Worm (Caenorhabditis elegans) whole organism, young adult: ENCODE data around the gene fbxa-152.

Experiments used
- B0019.2 ChIP-seq: fragments of 200-800 bp; sonication (Bioruptor generic); conservative IDR thresholded peaks from 2 replicates; pipeline ENCODE4 v1.3.6; 2022; ENCODE audit warnings: missing genetic modification reagents, missing genetic modification characterization, missing compliant biosample characterization
- B0336.3 ChIP-seq: fragments of 200-800 bp; sonication (Bioruptor generic); IDR thresholded peaks from 2 replicates; pipeline ENCODE4 v1.3.6; 2022; ENCODE audit warnings: missing genetic modification characterization, missing compliant biosample characterization
- F39B2.1 ChIP-seq: fragments of 200-800 bp; sonication (Bioruptor generic); IDR thresholded peaks from 2 replicates; pipeline ENCODE4 v1.3.6; 2022; ENCODE audit warnings: missing genetic modification reagents, missing genetic modification characterization, missing compliant biosample characterization
- F49E8.2 ChIP-seq: sonication (generic microtip); optimal IDR thresholded peaks from 3 replicates; lab custom pipeline; 2017; ENCODE audit warnings: missing genetic modification characterization, mild to moderate bottlenecking, missing compliant biosample characterization, antibody characterized with exemption, moderate library complexity; ENCODE audit not compliant: insufficient read depth
- K11D2.4 ChIP-seq: fragments of 200-800 bp; sonication (Bioruptor generic); IDR thresholded peaks from 2 replicates; pipeline ENCODE4 v1.3.6; 2022; ENCODE audit warnings: missing genetic modification reagents, missing genetic modification characterization, missing compliant biosample characterization
- Y53F4B.3 ChIP-seq: fragments of 200-800 bp; sonication (Bioruptor generic); IDR thresholded peaks from 2 replicates; pipeline ENCODE4 v1.3.6; 2022; ENCODE audit warnings: missing genetic modification reagents, missing genetic modification characterization, missing compliant biosample characterization
- ZK185.1 ChIP-seq: sonication (generic microtip); optimal IDR thresholded peaks from 2 replicates; lab custom pipeline; 2016; ENCODE audit warnings: mild to moderate bottlenecking, missing genetic modification characterization, missing compliant biosample characterization; ENCODE audit not compliant: poor library complexity, severe bottlenecking
- akir-1 ChIP-seq: fragments of 200-800 bp; sonication (Bioruptor generic); optimal IDR thresholded peaks from 2 replicates; lab custom pipeline; 2018; ENCODE audit warnings: mild to moderate bottlenecking, missing genetic modification characterization, moderate library complexity, missing compliant biosample characterization
- ama-1 ChIP-seq, 3 experiments: fragments of 150-350 bp in 1 of 3; sonication (generic microtip) in 2 of 3; optimal IDR thresholded peaks; 2 replicates each; lab custom pipeline; 2014 to 2018; ENCODE audit warnings: missing biosample characterization in 2 of 3, missing genetic modification characterization in 2 of 3, missing genetic modification reagents in 2 of 3
- aptf-3 ChIP-seq: fragments of 200-800 bp; sonication (Bioruptor generic); IDR thresholded peaks from 2 replicates; pipeline ENCODE4 v1.3.6; 2022; ENCODE audit warnings: missing genetic modification characterization, missing compliant biosample characterization
- atf-7 ChIP-seq: sonication (generic microtip); optimal IDR thresholded peaks from 2 replicates; lab custom pipeline; 2017; ENCODE audit warnings: mild to moderate bottlenecking, missing genetic modification characterization, missing compliant biosample characterization
- attf-3 ChIP-seq: fragments of 200-800 bp; sonication (Bioruptor generic); conservative IDR thresholded peaks from 2 replicates; pipeline ENCODE4 v1.3.6; 2022; ENCODE audit warnings: missing genetic modification reagents, missing genetic modification characterization, missing compliant biosample characterization
- attf-5 ChIP-seq: fragments of 200-800 bp; sonication (Bioruptor generic); optimal IDR thresholded peaks from 2 replicates; lab custom pipeline; 2018; ENCODE audit warnings: mild to moderate bottlenecking, missing genetic modification characterization, missing compliant biosample characterization
- cebp-1 ChIP-seq, 2 experiments: fragments of 200-800 bp in 1 of 2; sonication (Bioruptor generic) in 1 of 2; sonication (generic microtip) in 1 of 2; IDR thresholded peaks in 1 of 2; optimal IDR thresholded peaks in 1 of 2; 2 replicates each; pipeline versions ENCODE4 v1.3.6 to Lab custom; 2017 to 2022; ENCODE audit warnings: missing compliant biosample characterization in 2 of 2, missing genetic modification characterization in 2 of 2, mild to moderate bottlenecking in 1 of 2, missing genetic modification reagents in 1 of 2, moderate library complexity in 1 of 2
- ceh-27 ChIP-seq: fragments of 200-800 bp; sonication (Bioruptor generic); optimal IDR thresholded peaks from 2 replicates; lab custom pipeline; 2018; ENCODE audit warnings: mild to moderate bottlenecking, missing genetic modification characterization, moderate library complexity, missing compliant biosample characterization
- ceh-40 ChIP-seq: fragments of 200-800 bp; sonication (Bioruptor generic); IDR thresholded peaks from 2 replicates; pipeline ENCODE4 v1.3.6; 2022; ENCODE audit warnings: missing genetic modification characterization, missing compliant biosample characterization
- chd-7 ChIP-seq: sonication (generic microtip); optimal IDR thresholded peaks from 2 replicates; lab custom pipeline; 2016; ENCODE audit warnings: mild to moderate bottlenecking, missing genetic modification characterization, moderate library complexity, missing compliant biosample characterization
- dpff-1 ChIP-seq: sonication (generic microtip); optimal IDR thresholded peaks from 2 replicates; lab custom pipeline; 2017; ENCODE audit warnings: mild to moderate bottlenecking, missing genetic modification characterization, missing compliant biosample characterization
- efl-1 ChIP-seq: fragments of 150-350 bp; optimal IDR thresholded peaks from 2 replicates; lab custom pipeline; 2014; ENCODE audit warnings: missing biosample characterization, missing genetic modification reagents, missing genetic modification characterization
- him-1 ChIP-seq: sonication (generic microtip); optimal IDR thresholded peaks from 2 replicates; lab custom pipeline; 2016; ENCODE audit warnings: missing genotype, missing genetic modification reagents, missing genetic modification characterization, missing compliant biosample characterization
- hsf-1 ChIP-seq: fragments of 200-800 bp; sonication (Bioruptor generic); IDR thresholded peaks from 2 replicates; pipeline ENCODE4 v1.3.6; 2022; ENCODE audit warnings: missing genetic modification reagents, missing genetic modification characterization, missing compliant biosample characterization
- let-526 ChIP-seq: fragments of 200-800 bp; sonication (Bioruptor generic); IDR thresholded peaks from 2 replicates; pipeline ENCODE4 v1.3.6; 2022; ENCODE audit warnings: missing genetic modification reagents, missing genetic modification characterization, missing compliant biosample characterization
- lin-26 ChIP-seq: fragments of 200-800 bp; sonication (Bioruptor generic); IDR thresholded peaks from 2 replicates; pipeline ENCODE4 v1.3.6; 2022; ENCODE audit warnings: missing genetic modification reagents, missing genetic modification characterization, missing compliant biosample characterization
- lin-40 ChIP-seq: sonication (generic microtip); optimal IDR thresholded peaks from 2 replicates; lab custom pipeline; 2016; ENCODE audit warnings: missing genetic modification characterization, mild to moderate bottlenecking, missing compliant biosample characterization, missing genotype, missing genetic modification reagents
- lir-1 ChIP-seq: fragments of 200-800 bp; sonication (Bioruptor generic); conservative IDR thresholded peaks from 2 replicates; pipeline ENCODE4 v1.3.6; 2022; ENCODE audit warnings: missing genetic modification reagents, missing genetic modification characterization, missing compliant biosample characterization
- mxl-1 ChIP-seq: sonication (generic microtip); optimal IDR thresholded peaks from 2 replicates; lab custom pipeline; 2016; ENCODE audit warnings: missing genetic modification characterization, missing compliant biosample characterization
- nfya-1 ChIP-seq: sonication (generic microtip); optimal IDR thresholded peaks from 2 replicates; lab custom pipeline; 2017; ENCODE audit warnings: antibody characterized with exemption, missing compliant biosample characterization, missing genetic modification characterization, borderline replicate concordance; ENCODE audit not compliant: insufficient read depth
- nfyb-1 ChIP-seq: fragments of 200-800 bp; sonication (Bioruptor generic); IDR thresholded peaks from 2 replicates; pipeline ENCODE4 v1.3.6; 2022; ENCODE audit warnings: missing genetic modification reagents, missing genetic modification characterization, missing compliant biosample characterization
- nhr-90 ChIP-seq: sonication (generic microtip); optimal IDR thresholded peaks from 2 replicates; lab custom pipeline; 2016; ENCODE audit warnings: missing genotype, mild to moderate bottlenecking, missing genetic modification characterization, missing compliant biosample characterization
- pha-4 ChIP-seq: fragments of 150-350 bp; sonication (generic microtip); optimal IDR thresholded peaks from 2 replicates; lab custom pipeline; 2014; ENCODE audit warnings: missing biosample characterization, missing genetic modification reagents, missing genetic modification characterization
- rpc-1 ChIP-seq, 2 experiments: fragments of 150-350 bp in 1 of 2; sonication (generic microtip) in 1 of 2; optimal IDR thresholded peaks; 2 replicates each; lab custom pipeline; 2014 to 2018; ENCODE audit warnings: missing biosample characterization in 1 of 2, missing genetic modification characterization in 1 of 2, missing genetic modification reagents in 1 of 2, missing genotype in 1 of 2
- sdz-38 ChIP-seq: sonication (generic microtip); optimal IDR thresholded peaks from 2 replicates; lab custom pipeline; 2016; ENCODE audit warnings: missing genotype, missing genetic modification characterization, missing compliant biosample characterization
- snpc-1.1 ChIP-seq: sonication (generic microtip); optimal IDR thresholded peaks from 2 replicates; lab custom pipeline; 2017; ENCODE audit warnings: missing genetic modification characterization, mild to moderate bottlenecking, missing compliant biosample characterization, antibody characterized with exemption, moderate library complexity, missing genotype, missing genetic modification reagents; ENCODE audit not compliant: insufficient read depth
- somi-1 ChIP-seq: fragments of 200-800 bp; sonication (Bioruptor generic); optimal IDR thresholded peaks from 2 replicates; lab custom pipeline; 2018; ENCODE audit warnings: mild to moderate bottlenecking, missing genetic modification characterization, missing compliant biosample characterization
- tbp1 ChIP-seq: fragments of 200-800 bp; sonication (Bioruptor generic); optimal IDR thresholded peaks from 2 replicates; lab custom pipeline; 2018; ENCODE audit warnings: mild to moderate bottlenecking, missing genetic modification characterization, missing compliant biosample characterization
- tbx-9 ChIP-seq: sonication (generic microtip); optimal IDR thresholded peaks from 2 replicates; lab custom pipeline; 2016; ENCODE audit warnings: borderline replicate concordance, missing genetic modification characterization, inconsistent platforms, missing compliant biosample characterization
- xnd-1 ChIP-seq: sonication (generic microtip); optimal IDR thresholded peaks from 2 replicates; lab custom pipeline; 2016; ENCODE audit warnings: missing genotype, missing genetic modification reagents, missing genetic modification characterization, missing compliant biosample characterization
- ztf-25 ChIP-seq: fragments of 200-800 bp; sonication (Bioruptor generic); IDR thresholded peaks from 2 replicates; pipeline ENCODE4 v1.3.6; 2022; ENCODE audit warnings: missing genetic modification reagents, missing genetic modification characterization, missing compliant biosample characterization

The fbxa-152 gene

DNA sequence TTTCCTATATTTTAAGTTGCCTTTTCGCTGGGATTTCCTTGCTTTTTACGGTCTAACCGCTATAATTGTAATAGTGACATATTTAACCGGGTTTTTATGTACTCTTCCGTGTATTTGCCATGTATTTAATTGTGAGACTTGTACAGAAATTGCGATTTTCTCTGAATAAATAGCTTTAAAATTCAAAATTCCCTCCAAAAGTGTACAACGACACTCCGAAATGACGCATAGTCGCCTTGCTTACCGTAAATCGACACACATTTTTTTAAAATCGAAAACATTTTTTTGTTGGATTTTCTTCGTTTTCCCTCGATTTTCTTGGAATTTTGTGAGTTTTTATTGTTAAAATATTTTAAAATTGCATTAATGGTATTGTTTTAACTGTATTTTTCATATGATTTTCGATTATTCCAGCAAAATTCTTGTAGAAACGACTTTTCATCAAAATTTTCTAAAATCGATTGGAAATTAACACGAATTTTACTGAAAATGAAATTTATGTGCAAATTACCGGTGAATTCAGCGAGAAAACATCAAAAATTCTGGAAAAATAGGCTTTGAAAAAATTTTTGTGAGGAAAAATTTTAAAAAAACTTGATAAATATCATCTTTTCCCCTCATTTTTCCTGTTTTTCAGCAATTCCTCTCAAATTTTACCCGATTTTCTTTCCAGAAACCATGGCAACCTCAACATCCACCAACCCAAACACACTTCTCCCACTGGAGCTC lies 32.3 kb downstream of the fbxa-152 start, which contains the start of gene lsm-5 (continued):
- TF ChIP-seq attf-3 (GFP tag; lab: Robert Waterston, UW) (peak; percentile 93), snpc-1.1 (no peak), cebp-1 (GFP tag; IDR thresholded peaks at IDR 0.05; lab: Robert Waterston, UW) (no peak), cebp-1 (tag; optimal IDR thresholded peaks at IDR 0.05; lab: Kevin White, UChicago) (peak; percentile 45), pha-4 (tag; lab: Kevin White, UChicago) (no peak)

DNA sequence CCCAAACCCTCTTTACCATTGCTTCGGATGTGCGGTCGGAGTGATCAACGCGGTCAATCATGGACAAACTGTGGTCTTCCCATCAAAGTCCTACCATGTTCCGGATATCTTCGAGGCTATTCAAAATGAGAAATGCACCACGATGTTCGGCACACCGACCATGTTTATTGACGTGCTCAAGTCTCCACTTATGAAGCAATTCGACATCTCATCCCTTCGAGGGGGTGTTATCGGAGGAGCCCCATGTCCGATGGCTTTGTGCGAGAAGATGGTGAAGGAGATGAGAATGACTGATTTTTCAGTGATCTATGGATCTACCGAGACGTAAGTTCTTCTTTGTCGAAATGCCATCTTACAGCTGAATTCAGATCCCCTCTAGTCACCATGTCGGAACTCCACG lies 33.8 kb downstream of the fbxa-152 start:
- TF ChIP-seq ceh-40 (GFP tag; lab: Robert Waterston, UW) (no peak), nhr-90 (tag; lab: Kevin White, UChicago) (no peak), aptf-3 (no peak), Y53F4B.3 (GFP tag; lab: Robert Waterston, UW) (no peak), atf-7 (no peak), nfya-1 (tag; lab: Kevin White, UChicago) (no peak), tbx-9 (tag; lab: Kevin White, UChicago) (no peak), F39B2.1 (GFP tag; lab: Robert Waterston, UW) (no peak), ama-1 (optimal IDR thresholded peaks at IDR 0.05; lab: Kevin White, UChicago) (peak; percentile 42), ama-1 (GFP tag; optimal IDR thresholded peaks at IDR 0.05; lab: Kevin White, UChicago) (no peak)

DNA sequence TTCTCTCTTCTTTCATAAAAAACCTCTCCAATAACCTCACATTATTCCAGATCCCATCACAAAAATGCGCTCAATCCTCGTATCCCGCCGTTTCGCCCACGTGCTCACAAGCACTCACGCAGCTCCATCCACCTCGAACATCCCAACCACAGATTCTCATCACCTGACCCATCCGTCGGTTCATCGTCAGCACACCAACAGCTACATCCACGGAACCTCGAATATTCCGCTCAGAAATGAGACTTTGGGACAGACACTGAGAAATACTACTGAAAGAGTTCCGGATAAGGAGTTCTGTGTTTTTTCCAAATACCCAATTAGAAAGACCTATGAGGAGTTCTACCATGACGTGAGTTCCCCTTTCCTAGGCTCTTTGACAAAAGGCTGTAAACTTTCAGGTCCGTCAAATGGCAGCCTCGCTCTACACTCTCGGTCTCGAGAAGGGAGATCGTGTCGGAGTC lies 34.8 kb downstream of the fbxa-152 start, which contains the start of gene acs-2:
Gene acs-2, plus strand, starts transcription at position 51 of the 461 bp plus-strand sequence.
- no peak for TF ChIP-seq akir-1 (GFP tag; lab: Kevin White, UChicago)
- no peak for TF ChIP-seq him-1 (tag; lab: Kevin White, UChicago)
- no peak for TF ChIP-seq tbp1 (GFP tag; lab: Kevin White, UChicago)
- TF ChIP-seq ama-1 (optimal IDR thresholded peaks at IDR 0.05; lab: Kevin White, UChicago) = peak; percentile 85
- no peak for TF ChIP-seq ama-1 (GFP tag; optimal IDR thresholded peaks at IDR 0.05; lab: Kevin White, UChicago)
- TF ChIP-seq hsf-1 (GFP tag; lab: Robert Waterston, UW) = peak; percentile 32; the same call in 1 of the 2 replicates

DNA sequence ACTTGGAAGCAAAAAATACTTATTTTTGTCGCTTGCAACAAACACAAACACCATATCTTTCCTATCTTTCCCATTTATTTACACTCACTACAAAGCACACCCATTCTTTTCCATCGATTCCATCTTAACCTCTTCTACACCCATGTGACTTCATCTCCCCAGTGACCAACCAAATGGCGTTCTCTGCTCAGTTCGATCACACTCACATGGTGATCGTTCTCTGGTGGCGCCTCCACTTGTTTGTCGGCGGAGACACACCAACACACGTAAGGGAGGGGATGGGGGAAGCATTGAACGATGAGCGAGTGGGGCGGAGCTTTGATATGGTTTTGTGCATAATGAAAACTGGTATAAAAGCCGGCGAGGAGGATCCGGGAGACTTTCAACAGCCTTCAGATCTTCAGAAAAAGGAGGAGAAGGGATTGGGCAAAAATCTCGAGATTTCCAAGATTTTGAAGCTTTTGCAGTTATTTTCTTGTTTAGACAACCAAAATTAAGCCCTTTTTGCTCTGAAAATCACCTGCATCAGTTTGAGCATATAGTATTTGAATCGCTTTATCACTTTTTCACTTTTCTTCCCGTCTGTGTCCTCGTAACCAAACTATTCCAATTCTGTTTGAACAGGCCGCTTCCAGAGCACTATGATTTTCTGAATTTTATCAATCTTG lies 35.5 kb downstream of the fbxa-152 start:
- TF ChIP-seq chd-7 (tag; lab: Kevin White, UChicago) (peak; percentile 55), K11D2.4 (GFP tag; lab: Robert Waterston, UW) (peak; percentile 61; the same call in 1 of the 2 replicates), lin-40 (peak; percentile 66), attf-5 (GFP tag; lab: Kevin White, UChicago) (peak; percentile 45), nfyb-1 (GFP tag; lab: Robert Waterston, UW) (0 out of 2 replicates have a peak, but pooled peaks have one; percentile 15), dpff-1 (tag; lab: Kevin White, UChicago) (no peak), atf-7 (no peak), B0336.3 (peak; percentile 40; the same call in 1 of the 2 replicates), F49E8.2 (tag; lab: Kevin White, UChicago) (no peak), lir-1 (GFP tag; lab: Robert Waterston, UW) (peak; percentile 54; the same call in 1 of the 2 replicates), xnd-1 (tag; lab: Kevin White, UChicago) (no peak), let-526 (0 out of 2 replicates have a peak, but pooled peaks have one; percentile 55), efl-1 (GFP tag; lab: Kevin White, UChicago) (no peak), rpc-1 (optimal IDR thresholded peaks at IDR 0.05; lab: Kevin White, UChicago) (no peak), rpc-1 (tag; optimal IDR thresholded peaks at IDR 0.05; lab: Kevin White, UChicago) (no peak), lin-26 (0 out of 2 replicates have a peak, but pooled peaks have one; percentile 50), somi-1 (GFP tag; lab: Kevin White, UChicago) (peak; percentile 77), ztf-25 (no peak), ZK185.1 (peak; percentile 52), B0019.2 (GFP tag; lab: Robert Waterston, UW) (0 out of 2 replicates have a peak, but pooled peaks have one; percentile 30), sdz-38 (tag; lab: Kevin White, UChicago) (no peak), ceh-27 (peak; percentile 37), mxl-1 (tag; lab: Kevin White, UChicago) (no peak)
